In genomic region chrX:12891322-12892159, dm6 we compare ENCODE assay signal across 4 fruit fly cellular contexts.
TF ChIP-seq lines count a peak whose summit lies in the region.

No protein-coding gene starts in this region.

- no peak for TF ChIP-seq CTCF in whole organism, embryonic (GFP tag; optimal IDR thresholded peaks at IDR 0.05; lab: Kevin White, UChicago)

TF ChIP-seq in whole organism, embryonic, 481 proteins besides CTCF, POLR2A, EP300 and RAD21 (continues in another document):
- no peak for TF ChIP-seq Sin3A (optimal IDR thresholded peaks at IDR 0.05; lab: Kevin White, UChicago)
- no peak for TF ChIP-seq CG12219 (GFP tag; optimal IDR thresholded peaks at IDR 0.05; lab: Kevin White, UChicago)
- no peak for TF ChIP-seq Ets65A (GFP tag; lab: Kevin White, UChicago)
- peak; percentile 25 for TF ChIP-seq nmo (GFP tag; optimal IDR thresholded peaks at IDR 0.05; lab: Kevin White, UChicago)
- TF ChIP-seq mirr (GFP tag; optimal IDR thresholded peaks at IDR 0.05; lab: Kevin White, UChicago), result no peak
- no peak for TF ChIP-seq CG12659 (GFP tag; optimal IDR thresholded peaks at IDR 0.05; lab: Kevin White, UChicago)
- TF ChIP-seq lmd (GFP tag; IDR thresholded peaks at IDR 0.05; lab: Robert Waterston, UW), result no peak
- TF ChIP-seq gem (tag; optimal IDR thresholded peaks at IDR 0.05; lab: Kevin White, UChicago), result peak; percentile 36
- peak; percentile 39; the same call in 1 of the 3 replicates for TF ChIP-seq CG17361 (GFP tag; IDR thresholded peaks at IDR 0.05; lab: Robert Waterston, UW)
- no peak for TF ChIP-seq sr (GFP tag; IDR thresholded peaks at IDR 0.05; lab: Robert Waterston, UW)
- peak; percentile 22 for TF ChIP-seq nom (GFP tag; optimal IDR thresholded peaks at IDR 0.05; lab: Kevin White, UChicago)
- no peak for TF ChIP-seq CG3847 (GFP tag; IDR thresholded peaks at IDR 0.05; lab: Robert Waterston, UW)
- TF ChIP-seq dpn (GFP tag; optimal IDR thresholded peaks at IDR 0.05; lab: Kevin White, UChicago), result no peak
- no peak for TF ChIP-seq gcm2 (GFP tag; optimal IDR thresholded peaks at IDR 0.05; lab: Kevin White, UChicago)
- no peak for TF ChIP-seq Antp (GFP tag; optimal IDR thresholded peaks at IDR 0.05; lab: Kevin White, UChicago)
- no peak for TF ChIP-seq Eip74EF (GFP tag; optimal IDR thresholded peaks at IDR 0.05; lab: Kevin White, UChicago)
- TF ChIP-seq ems (GFP tag; optimal IDR thresholded peaks at IDR 0.05; lab: Kevin White, UChicago), result no peak
- TF ChIP-seq caup (GFP tag; optimal IDR thresholded peaks at IDR 0.05; lab: Kevin White, UChicago; ENCODE audit: severe bottlenecking), result no peak
- TF ChIP-seq grn (GFP tag; optimal IDR thresholded peaks at IDR 0.05; lab: Kevin White, UChicago), result no peak
- no peak for TF ChIP-seq CG6689 (GFP tag; IDR thresholded peaks at IDR 0.05; lab: Robert Waterston, UW)
- TF ChIP-seq CG7271 (tag; optimal IDR thresholded peaks at IDR 0.05; lab: Kevin White, UChicago), result no peak
- no peak for TF ChIP-seq CG12942 (GFP tag; optimal IDR thresholded peaks at IDR 0.05; lab: Kevin White, UChicago)
- TF ChIP-seq CG7839 (tag; optimal IDR thresholded peaks at IDR 0.05; lab: Kevin White, UChicago), result peak; percentile 29
- TF ChIP-seq CG11504 (tag; optimal IDR thresholded peaks at IDR 0.05; lab: Kevin White, UChicago), result peak; percentile 45

TF ChIP-seq in whole organism, prepupa, 60 proteins besides CTCF, POLR2A, EP300 and RAD21 (continues in another document):
- TF ChIP-seq Lpt (GFP tag; optimal IDR thresholded peaks at IDR 0.05; lab: Kevin White, UChicago) (peak; percentile 57), svp (GFP tag; lab: Kevin White, UChicago) (peak; percentile 85), CG34406 (GFP tag; optimal IDR thresholded peaks at IDR 0.05; lab: Kevin White, UChicago) (peak; percentile 72), CG15336 (GFP tag; IDR thresholded peaks at IDR 0.05; lab: Robert Waterston, UW) (peak; percentile 66), OdsH (GFP tag; optimal IDR thresholded peaks at IDR 0.05; lab: Kevin White, UChicago) (peak; percentile 76), CG8119 (GFP tag; IDR thresholded peaks at IDR 0.05; lab: Robert Waterston, UW) (peak; percentile 71), CG11762 (GFP tag; optimal IDR thresholded peaks at IDR 0.05; lab: Kevin White, UChicago; ENCODE audit: insufficient read depth) (peak; percentile 64), CG8632 (GFP tag; optimal IDR thresholded peaks at IDR 0.05; lab: Kevin White, UChicago) (peak; percentile 71), eg (GFP tag; IDR thresholded peaks at IDR 0.05; lab: Robert Waterston, UW) (no peak), dsx (GFP tag; optimal IDR thresholded peaks at IDR 0.05; lab: Kevin White, UChicago; ENCODE audit: poor library complexity, severe bottlenecking) (peak; percentile 61), acj6 (GFP tag; optimal IDR thresholded peaks at IDR 0.05; lab: Kevin White, UChicago) (peak; percentile 65), Sox102F (GFP tag; optimal IDR thresholded peaks at IDR 0.05; lab: Kevin White, UChicago) (peak; percentile 63), topi (GFP tag; optimal IDR thresholded peaks at IDR 0.05; lab: Kevin White, UChicago) (peak; percentile 72), cyc (GFP tag; optimal IDR thresholded peaks at IDR 0.05; lab: Kevin White, UChicago) (peak; percentile 51), CG11902 (GFP tag; optimal IDR thresholded peaks at IDR 0.05; lab: Kevin White, UChicago) (peak; percentile 28), vri (GFP tag; optimal IDR thresholded peaks at IDR 0.05; lab: Kevin White, UChicago) (peak; percentile 21), pdm3 (GFP tag; optimal IDR thresholded peaks at IDR 0.05; lab: Kevin White, UChicago) (peak; percentile 71), CG16779 (tag; optimal IDR thresholded peaks at IDR 0.05; lab: Kevin White, UChicago) (peak; percentile 49), Ets21C (GFP tag; optimal IDR thresholded peaks at IDR 0.05; lab: Kevin White, UChicago) (peak; percentile 9), dac (GFP tag; optimal IDR thresholded peaks at IDR 0.05; lab: Kevin White, UChicago) (peak; percentile 30), Eip93F (GFP tag; optimal IDR thresholded peaks at IDR 0.05; lab: Kevin White, UChicago) (no peak), ss (GFP tag; optimal IDR thresholded peaks at IDR 0.05; lab: Kevin White, UChicago) (peak; percentile 46 to 87), CG3032 (tag; optimal IDR thresholded peaks at IDR 0.05; lab: Kevin White, UChicago) (peak; percentile 78)

TF ChIP-seq in whole organism, pupa, 21 proteins besides CTCF, POLR2A, EP300 and RAD21:
- TF ChIP-seq CG17806 (tag; optimal IDR thresholded peaks at IDR 0.05; lab: Kevin White, UChicago), result peak; percentile 66
- peak; percentile 87 for TF ChIP-seq CG8159 (tag; optimal IDR thresholded peaks at IDR 0.05; lab: Kevin White, UChicago)
- no peak for TF ChIP-seq CG12605 (GFP tag; IDR thresholded peaks at IDR 0.05; lab: Robert Waterston, UW)
- peak; percentile 44; the same call in 1 of the 2 replicates for TF ChIP-seq CG32121 (GFP tag; IDR thresholded peaks at IDR 0.05; lab: Robert Waterston, UW)
- no peak for TF ChIP-seq gl (tag; optimal IDR thresholded peaks at IDR 0.05; lab: Kevin White, UChicago)
- TF ChIP-seq CG8301 (tag; optimal IDR thresholded peaks at IDR 0.05; lab: Kevin White, UChicago), result peak; percentile 70
- TF ChIP-seq Ets98B (GFP tag; IDR thresholded peaks at IDR 0.05; lab: Robert Waterston, UW), result peak; percentile 36; the same call in 1 of the 2 replicates
- peak; percentile 42; the same call in 1 of the 3 replicates for TF ChIP-seq CG4496 (GFP tag; IDR thresholded peaks at IDR 0.05; lab: Robert Waterston, UW)
- peak; percentile 56 for TF ChIP-seq Snoo (tag; optimal IDR thresholded peaks at IDR 0.05; lab: Kevin White, UChicago)
- peak; percentile 84 for TF ChIP-seq CG14655 (GFP tag; optimal IDR thresholded peaks at IDR 0.05; lab: Kevin White, UChicago)
- peak; percentile 81 for TF ChIP-seq CG15710 (tag; optimal IDR thresholded peaks at IDR 0.05; lab: Kevin White, UChicago)
- no peak for TF ChIP-seq CG10348 (GFP tag; IDR thresholded peaks at IDR 0.05; lab: Robert Waterston, UW)
- peak; percentile 76 for TF ChIP-seq D1 (tag; optimal IDR thresholded peaks at IDR 0.05; lab: Kevin White, UChicago)
- TF ChIP-seq fd96Ca (GFP tag; IDR thresholded peaks at IDR 0.05; lab: Robert Waterston, UW), result no peak
- peak; percentile 59 for TF ChIP-seq Pif1B (GFP tag; optimal IDR thresholded peaks at IDR 0.05; lab: Kevin White, UChicago)
- TF ChIP-seq CG9948 (tag; optimal IDR thresholded peaks at IDR 0.05; lab: Kevin White, UChicago), result peak; percentile 77
- TF ChIP-seq rn (GFP tag; IDR thresholded peaks at IDR 0.05; lab: Robert Waterston, UW), result no peak
- peak; percentile 64 for TF ChIP-seq CG34367 (tag; optimal IDR thresholded peaks at IDR 0.05; lab: Kevin White, UChicago)
- TF ChIP-seq Pif1A (GFP tag; optimal IDR thresholded peaks at IDR 0.05; lab: Kevin White, UChicago), result peak; percentile 65
- peak; percentile 95 for TF ChIP-seq EcR (GFP tag; optimal IDR thresholded peaks at IDR 0.05; lab: Kevin White, UChicago)
- peak; percentile 23 for TF ChIP-seq CG13204 (GFP tag; optimal IDR thresholded peaks at IDR 0.05; lab: Kevin White, UChicago)

TF ChIP-seq in whole organism, wandering third instar larva, 38 proteins besides CTCF, POLR2A, EP300 and RAD21 (continues in another document):
- TF ChIP-seq usp (GFP tag; optimal IDR thresholded peaks at IDR 0.05; lab: Kevin White, UChicago), result no peak
- TF ChIP-seq Myc (optimal IDR thresholded peaks at IDR 0.05; lab: Kevin White, UChicago), result no peak
- TF ChIP-seq rgr (GFP tag; optimal IDR thresholded peaks at IDR 0.05; lab: Kevin White, UChicago), result peak; percentile 7
- TF ChIP-seq Hr83 (GFP tag; optimal IDR thresholded peaks at IDR 0.05; lab: Kevin White, UChicago; ENCODE audit: poor library complexity, severe bottlenecking), result no peak
- peak; percentile 22 for TF ChIP-seq Dif (GFP tag; optimal IDR thresholded peaks at IDR 0.05; lab: Kevin White, UChicago; ENCODE audit: partially characterized antibody)
- no peak for TF ChIP-seq Vsx2 (GFP tag; optimal IDR thresholded peaks at IDR 0.05; lab: Kevin White, UChicago; ENCODE audit: partially characterized antibody)
- TF ChIP-seq HLH106 (tag; optimal IDR thresholded peaks at IDR 0.05; lab: Kevin White, UChicago), result peak; percentile 38
- peak; percentile 24 for TF ChIP-seq dmrt93B (GFP tag; optimal IDR thresholded peaks at IDR 0.05; lab: Kevin White, UChicago)
- TF ChIP-seq dsf (GFP tag; optimal IDR thresholded peaks at IDR 0.05; lab: Kevin White, UChicago; ENCODE audit: borderline replicate concordance), result no peak
- TF ChIP-seq lola (GFP tag; optimal IDR thresholded peaks at IDR 0.05; lab: Kevin White, UChicago), result no peak
- TF ChIP-seq br (GFP tag; optimal IDR thresholded peaks at IDR 0.05; lab: Kevin White, UChicago), result peak; percentile 21
- TF ChIP-seq dl (GFP tag; optimal IDR thresholded peaks at IDR 0.05; lab: Kevin White, UChicago; ENCODE audit: insufficient read depth in 1 of 2, partially characterized antibody in 2 of 2), result no peak
- no peak for TF ChIP-seq jim (GFP tag; optimal IDR thresholded peaks at IDR 0.05; lab: Kevin White, UChicago)
- TF ChIP-seq N (GFP tag; optimal IDR thresholded peaks at IDR 0.05; lab: Kevin White, UChicago), result no peak
- TF ChIP-seq ey (GFP tag; optimal IDR thresholded peaks at IDR 0.05; lab: Kevin White, UChicago), result peak; percentile 20
- TF ChIP-seq Sp1 (GFP tag; optimal IDR thresholded peaks at IDR 0.05; lab: Kevin White, UChicago), result peak; percentile 51
- no peak for TF ChIP-seq GATAd (GFP tag; optimal IDR thresholded peaks at IDR 0.05; lab: Kevin White, UChicago)
- no peak for TF ChIP-seq tai (GFP tag; optimal IDR thresholded peaks at IDR 0.05; lab: Kevin White, UChicago)
- TF ChIP-seq Jra (GFP tag; optimal IDR thresholded peaks at IDR 0.05; lab: Kevin White, UChicago), result no peak
- peak; percentile 21 for TF ChIP-seq psq (GFP tag; optimal IDR thresholded peaks at IDR 0.05; lab: Kevin White, UChicago)
- peak in 1 of 2 experiments; percentile 45 for TF ChIP-seq foxo (GFP tag; optimal IDR thresholded peaks at IDR 0.05; lab: Kevin White, UChicago)
- no peak for TF ChIP-seq Mio (GFP tag; optimal IDR thresholded peaks at IDR 0.05; lab: Kevin White, UChicago)
- TF ChIP-seq h (GFP tag; optimal IDR thresholded peaks at IDR 0.05; lab: Kevin White, UChicago), result peak; percentile 5
- TF ChIP-seq Hnf4 (GFP tag; optimal IDR thresholded peaks at IDR 0.05; lab: Kevin White, UChicago), result no peak
- TF ChIP-seq pan (optimal IDR thresholded peaks at IDR 0.05; lab: Kevin White, UChicago), result no peak
- peak; percentile 35 for TF ChIP-seq fru (GFP tag; optimal IDR thresholded peaks at IDR 0.05; lab: Kevin White, UChicago)
- no peak for TF ChIP-seq Hr78 (GFP tag; optimal IDR thresholded peaks at IDR 0.05; lab: Kevin White, UChicago)
- TF ChIP-seq brk (GFP tag; optimal IDR thresholded peaks at IDR 0.05; lab: Kevin White, UChicago), result no peak
- no peak for TF ChIP-seq CG9705 (GFP tag; optimal IDR thresholded peaks at IDR 0.05; lab: Kevin White, UChicago)
- TF ChIP-seq CG32264 (GFP tag; optimal IDR thresholded peaks at IDR 0.05; lab: Kevin White, UChicago), result no peak
- TF ChIP-seq Abd-B (GFP tag; optimal IDR thresholded peaks at IDR 0.05; lab: Kevin White, UChicago), result no peak
- no peak for TF ChIP-seq CrebA (GFP tag; optimal IDR thresholded peaks at IDR 0.05; lab: Kevin White, UChicago; ENCODE audit: borderline replicate concordance)

Comparison
In these comparisons a context has a peak if more than half of its experiments do, and no peak if none do; other contexts are left out.
1. Of the 7 proteins assayed by ChIP-seq in both whole organism, embryonic and whole organism, prepupa: peak only in whole organism, embryonic: Blimp-1; only in whole organism, prepupa: CG16779, Gug, Hr39 and Lpt; in both: Sox102F; in neither: 1.